Fruit fly (Drosophila melanogaster): ENCODE measurements around the gene qua.

qua gene

dm6 chr2L:17514090-17514715 lies 17.2 kb upstream of the qua start (continued):
- TF ChIP-seq D19B (GFP tag; optimal IDR thresholded peaks at IDR 0.05) (peak; percentile 29), gcm2 (GFP tag; optimal IDR thresholded peaks at IDR 0.05) (no peak), nmo (GFP tag; optimal IDR thresholded peaks at IDR 0.05) (peak; percentile 92), CG12659 (GFP tag; optimal IDR thresholded peaks at IDR 0.05) (peak; percentile 86), Trl (optimal IDR thresholded peaks at IDR 0.05) (no peak), Trl (GFP tag; optimal IDR thresholded peaks at IDR 0.05) (peak; percentile 74), CG33557 (GFP tag; optimal IDR thresholded peaks at IDR 0.05) (peak; percentile 95), CG31365 (tag; optimal IDR thresholded peaks at IDR 0.05) (peak; percentile 44), CG17361 (GFP tag; IDR thresholded peaks at IDR 0.05) (peak; percentile 92), oc (tag; optimal IDR thresholded peaks at IDR 0.05) (peak; percentile 80), CG18764 (GFP tag; optimal IDR thresholded peaks at IDR 0.05) (peak; percentile 81), Xbp1 (GFP tag; optimal IDR thresholded peaks at IDR 0.05) (peak; percentile 85), CG31441 (GFP tag; IDR thresholded peaks at IDR 0.05) (peak; percentile 92), CG7556 (GFP tag; optimal IDR thresholded peaks at IDR 0.05) (peak; percentile 94), CG1792 (GFP tag; optimal IDR thresholded peaks at IDR 0.05) (peak; percentile 56), Ssrp (tag; optimal IDR thresholded peaks at IDR 0.05) (peak; percentile 89), vfl (GFP tag; optimal IDR thresholded peaks at IDR 0.05) (no peak), CG10274 (GFP tag; optimal IDR thresholded peaks at IDR 0.05) (peak; percentile 56), CG1024 (GFP tag; IDR thresholded peaks at IDR 0.05) (peak; percentile 56), Vsx1 (GFP tag; optimal IDR thresholded peaks at IDR 0.05) (peak; percentile 75), CG14014 (GFP tag; IDR thresholded peaks at IDR 0.05) (peak; percentile 77), abd-A (tag; optimal IDR thresholded peaks at IDR 0.05) (peak; percentile 89), CG12769 (tag; optimal IDR thresholded peaks at IDR 0.05) (no peak), CG6272 (GFP tag; IDR thresholded peaks at IDR 0.05) (peak; percentile 77), Lhr (GFP tag; optimal IDR thresholded peaks at IDR 0.05) (peak; percentile 69), Bteb2 (GFP tag; optimal IDR thresholded peaks at IDR 0.05) (no peak), cad (GFP tag; optimal IDR thresholded peaks at IDR 0.05) (no peak), H15 (GFP tag; IDR thresholded peaks at IDR 0.05) (peak; percentile 82), insv (GFP tag; optimal IDR thresholded peaks at IDR 0.05) (peak in 1 of 2 experiments; percentile 48), Jarid2 (GFP tag; optimal IDR thresholded peaks at IDR 0.05) (peak; percentile 50), Rx (GFP tag; IDR thresholded peaks at IDR 0.05) (peak; percentile 65), exex (tag; optimal IDR thresholded peaks at IDR 0.05) (peak; percentile 67), ac (GFP tag; optimal IDR thresholded peaks at IDR 0.05) (peak; percentile 75), CG2875 (GFP tag; optimal IDR thresholded peaks at IDR 0.05) (peak; percentile 87), CG17802 (tag; optimal IDR thresholded peaks at IDR 0.05) (peak; percentile 60), CG7963 (GFP tag; IDR thresholded peaks at IDR 0.05; ENCODE audit: partially characterized antibody) (no peak), Antp (GFP tag; optimal IDR thresholded peaks at IDR 0.05) (peak; percentile 77), bowl (GFP tag; IDR thresholded peaks at IDR 0.05) (peak; percentile 64; the same call in 1 of the 2 replicates), inv (GFP tag; IDR thresholded peaks at IDR 0.05; ENCODE audit: partially characterized antibody) (no peak), Nf-YA (GFP tag; IDR thresholded peaks at IDR 0.05) (peak; percentile 84), salm (tag; optimal IDR thresholded peaks at IDR 0.05) (peak; percentile 74), CG11504 (tag; optimal IDR thresholded peaks at IDR 0.05) (peak; percentile 92), GATAe (GFP tag; conservative IDR thresholded peaks at IDR 0.05) (peak; percentile 39; the same call in 1 of the 2 replicates), Dip3 (GFP tag; optimal IDR thresholded peaks at IDR 0.05) (peak; percentile 21), ind (GFP tag; optimal IDR thresholded peaks at IDR 0.05) (peak; percentile 78), CG11695 (GFP tag; IDR thresholded peaks at IDR 0.05) (peak; percentile 87), Drgx (GFP tag; IDR thresholded peaks at IDR 0.05) (no peak), CG18476 (GFP tag; optimal IDR thresholded peaks at IDR 0.05) (peak; percentile 82), CG14965 (GFP tag; optimal IDR thresholded peaks at IDR 0.05; ENCODE audit: borderline replicate concordance) (peak; percentile 4), ttk (GFP tag; IDR thresholded peaks at IDR 0.05) (peak; percentile 86)
